Worm (Caenorhabditis elegans): ENCODE data around the gene F58F6.6.
"Not testable (repeated sequence)": the region's sequence is repeated elsewhere in the genome, so short reads cannot be mapped to it uniquely, and the experiment has no call there.

ce11 chrIV:1343379-1343778 lies 2.5 kb downstream of the F58F6.6 start, which contains the start of gene F58F6.5:
- TF ChIP-seq him-1, dao-5 (tag; optimal IDR thresholded peaks at IDR 0.05): not testable (repeated sequence)
